Worm (Caenorhabditis elegans): ENCODE measurements around the gene nhr-104.
A peak's percentile ranks its signal among the peaks of the same experiment; 100 is the strongest.

The nhr-104 gene

DNA sequence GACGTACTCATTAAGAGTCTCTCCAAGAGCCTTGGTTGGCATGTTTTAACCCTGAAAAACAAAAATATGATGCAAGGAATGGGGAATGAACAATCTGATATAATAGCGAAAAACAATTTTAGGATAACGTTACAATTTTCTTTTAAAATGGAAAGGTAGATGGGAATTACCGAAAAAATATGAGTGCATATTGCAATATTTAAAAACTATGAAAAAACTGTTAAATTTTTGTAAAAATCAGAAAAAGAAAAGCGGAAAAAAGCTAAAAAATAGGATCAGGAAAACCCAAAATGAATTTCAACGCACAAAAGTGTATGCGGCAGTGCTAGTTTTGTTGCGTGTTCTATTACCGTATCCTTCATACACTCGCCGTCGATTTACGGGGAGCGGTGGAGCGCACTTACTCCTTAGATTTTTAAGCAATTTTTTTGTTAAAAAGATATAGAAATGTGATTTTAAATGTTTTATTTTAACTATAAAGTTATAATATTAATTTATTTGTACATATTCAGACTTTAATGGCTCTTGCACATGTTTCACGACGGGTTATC, 38.7 kb downstream of the nhr-104 start, which contains the start of the genes rpl-20 and Y17G9B.5 (continued):
- peak; percentile 31 for TF ChIP-seq mdl-1 (tag; optimal IDR thresholded peaks at IDR 0.05)
- peak; percentile 94 for TF ChIP-seq egl-27 (tag; optimal IDR thresholded peaks at IDR 0.05)
- TF ChIP-seq ceh-16 (tag; optimal IDR thresholded peaks at IDR 0.05), result peak; percentile 60
- peak; percentile 98 for TF ChIP-seq elt-2 (tag; optimal IDR thresholded peaks at IDR 0.05)
- TF ChIP-seq mml-1 (tag; optimal IDR thresholded peaks at IDR 0.05), result no peak
- peak; percentile 67 for TF ChIP-seq nhr-67 (tag; optimal IDR thresholded peaks at IDR 0.05)
- TF ChIP-seq ztf-11 (tag; optimal IDR thresholded peaks at IDR 0.05), result peak; percentile 64
- peak; percentile 87 for TF ChIP-seq daf-12 (tag; optimal IDR thresholded peaks at IDR 0.05)
- peak; percentile 100 for TF ChIP-seq lin-15B (tag; optimal IDR thresholded peaks at IDR 0.05)
- peak; percentile 98 for TF ChIP-seq egl-5 (tag; optimal IDR thresholded peaks at IDR 0.05)
- TF ChIP-seq hmg-11 (tag; optimal IDR thresholded peaks at IDR 0.05), result peak; percentile 100
- peak; percentile 94 for TF ChIP-seq fos-1 (tag; optimal IDR thresholded peaks at IDR 0.05)
- TF ChIP-seq lin-39 (tag; optimal IDR thresholded peaks at IDR 0.05), result peak; percentile 99
- peak; percentile 83 for TF ChIP-seq fkh-2 (tag; optimal IDR thresholded peaks at IDR 0.05)

- no peak for TF ChIP-seq unc-39 (tag; optimal IDR thresholded peaks at IDR 0.05)
- no peak for TF ChIP-seq egl-27 (tag; optimal IDR thresholded peaks at IDR 0.05)
- TF ChIP-seq nhr-23 (tag; optimal IDR thresholded peaks at IDR 0.05), result no peak
- no peak for TF ChIP-seq ceh-82 (tag; optimal IDR thresholded peaks at IDR 0.05)
- no peak for TF ChIP-seq nhr-76 (tag; optimal IDR thresholded peaks at IDR 0.05)
- no peak for TF ChIP-seq ztf-4 (tag; optimal IDR thresholded peaks at IDR 0.05)
- no peak for TF ChIP-seq tbx-2 (tag; optimal IDR thresholded peaks at IDR 0.05)
- no peak for TF ChIP-seq aly-2 (tag; optimal IDR thresholded peaks at IDR 0.05)
- no peak for TF ChIP-seq fkh-2 (tag; optimal IDR thresholded peaks at IDR 0.05)
- TF ChIP-seq snpc-4 (tag; optimal IDR thresholded peaks at IDR 0.05), result no peak
- no peak for TF ChIP-seq pqm-1 (tag; optimal IDR thresholded peaks at IDR 0.05)
- no peak for TF ChIP-seq hmg-11 (tag; optimal IDR thresholded peaks at IDR 0.05)
- TF ChIP-seq nhr-237 (tag; optimal IDR thresholded peaks at IDR 0.05), result no peak
Observed at ce11 chrIV:4749155-4749554, 39.3 kb downstream of the nhr-104 start.

DNA sequence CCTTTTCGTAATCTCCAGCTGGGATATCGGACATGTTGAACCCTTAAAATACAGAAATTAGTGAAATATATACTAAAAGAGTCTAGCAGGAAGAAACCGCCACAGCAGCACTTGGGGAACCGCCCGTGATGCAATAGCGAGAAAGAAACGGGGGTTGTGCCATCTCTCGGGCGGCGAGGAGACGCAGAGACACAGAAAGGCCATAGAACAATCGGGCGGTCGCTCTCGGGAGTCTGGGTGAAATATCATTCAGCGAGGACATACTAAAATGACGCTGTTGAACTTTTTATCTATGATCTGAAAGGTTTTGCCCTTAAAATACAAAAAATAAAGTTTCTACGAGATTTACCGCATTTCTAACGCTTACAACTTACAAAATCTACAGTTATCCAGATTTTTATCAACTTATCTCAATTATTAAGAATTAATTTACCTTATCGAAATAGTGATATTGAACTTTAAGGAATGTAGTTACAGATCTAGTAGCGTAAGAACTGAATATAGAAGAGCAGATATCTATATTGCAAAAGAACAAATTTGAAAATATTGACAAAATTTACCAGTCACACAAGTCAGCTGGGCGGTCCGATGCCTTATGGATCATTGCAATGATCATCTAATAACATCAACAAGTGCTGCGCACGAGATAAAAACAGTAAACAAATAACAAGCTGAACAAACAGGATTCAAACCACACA, 39.9 kb downstream of the nhr-104 start, which contains the start of gene cyc-2.1:
cyc-2.1 (minus strand) TSS at position 605 of the 698 bp plus-strand sequence.
- TF ChIP-seq aly-2 (tag; optimal IDR thresholded peaks at IDR 0.05) (peak; percentile 69), ztf-11 (tag; optimal IDR thresholded peaks at IDR 0.05) (no peak), egl-5 (tag; optimal IDR thresholded peaks at IDR 0.05) (no peak), daf-12 (tag; optimal IDR thresholded peaks at IDR 0.05) (no peak), elt-3 (tag; optimal IDR thresholded peaks at IDR 0.05) (no peak), nfya-1 (tag; optimal IDR thresholded peaks at IDR 0.05; ENCODE audit: insufficient read depth) (peak; percentile 66), fkh-2 (tag; optimal IDR thresholded peaks at IDR 0.05) (no peak), nhr-67 (tag; optimal IDR thresholded peaks at IDR 0.05) (no peak), fos-1 (tag; optimal IDR thresholded peaks at IDR 0.05) (peak; percentile 47), nhr-23 (tag; optimal IDR thresholded peaks at IDR 0.05) (peak; percentile 38), jun-1 (tag; optimal IDR thresholded peaks at IDR 0.05) (peak; percentile 10), nhr-43 (tag; optimal IDR thresholded peaks at IDR 0.05; ENCODE audit: poor library complexity, severe bottlenecking) (no peak), nhr-77 (tag; optimal IDR thresholded peaks at IDR 0.05) (peak; percentile 61), pqm-1 (tag; optimal IDR thresholded peaks at IDR 0.05) (peak; percentile 70), skn-1 (tag; optimal IDR thresholded peaks at IDR 0.05) (peak; percentile 18), ceh-28 (tag; optimal IDR thresholded peaks at IDR 0.05) (peak; percentile 47), egl-27 (tag; optimal IDR thresholded peaks at IDR 0.05) (no peak), nhr-76 (tag; optimal IDR thresholded peaks at IDR 0.05) (no peak), ZK546.5 (tag; optimal IDR thresholded peaks at IDR 0.05) (no peak), lin-15B (tag; optimal IDR thresholded peaks at IDR 0.05) (peak; percentile 83), ama-1 (optimal IDR thresholded peaks at IDR 0.05) (peak; percentile 84), mdl-1 (tag; optimal IDR thresholded peaks at IDR 0.05) (no peak), snpc-4 (tag; optimal IDR thresholded peaks at IDR 0.05) (no peak), nhr-25 (tag; optimal IDR thresholded peaks at IDR 0.05) (peak; percentile 62), ceh-9 (tag; optimal IDR thresholded peaks at IDR 0.05) (no peak), ceh-16 (tag; optimal IDR thresholded peaks at IDR 0.05) (no peak), lsy-12 (tag; optimal IDR thresholded peaks at IDR 0.05) (peak; percentile 68), elt-2 (tag; optimal IDR thresholded peaks at IDR 0.05) (peak; percentile 73), unc-62 (GFP tag; optimal IDR thresholded peaks at IDR 0.05) (no peak), sea-2 (GFP tag; optimal IDR thresholded peaks at IDR 0.05) (no peak), nhr-11 (tag; optimal IDR thresholded peaks at IDR 0.05) (no peak), mml-1 (tag; optimal IDR thresholded peaks at IDR 0.05) (no peak), nhr-12 (tag; optimal IDR thresholded peaks at IDR 0.05) (no peak), R02D3.7 (tag; optimal IDR thresholded peaks at IDR 0.05) (peak; percentile 67), ztf-4 (tag; optimal IDR thresholded peaks at IDR 0.05) (no peak), lin-39 (tag; optimal IDR thresholded peaks at IDR 0.05) (peak; percentile 4), eor-1 (tag; optimal IDR thresholded peaks at IDR 0.05) (no peak), fkh-10 (GFP tag; optimal IDR thresholded peaks at IDR 0.05) (no peak), nhr-28 (tag; optimal IDR thresholded peaks at IDR 0.05) (no peak), pha-4 (tag; optimal IDR thresholded peaks at IDR 0.05) (peak; percentile 54), hmg-11 (tag; optimal IDR thresholded peaks at IDR 0.05) (peak; percentile 82)
